Worm (Caenorhabditis elegans) whole organism, L4 larva: ENCODE data around the gene F52C6.4.

ENCODE experiments used
- D1046.2 ChIP-seq: fragments of 200-800 bp; sonication (Bioruptor generic); IDR thresholded peaks from 2 replicates; pipeline ENCODE4 v1.3.6; 2022; ENCODE audit warnings: missing genetic modification characterization, missing compliant biosample characterization
- F26F4.8 ChIP-seq: fragments of 200-800 bp; sonication (Bioruptor generic); conservative IDR thresholded peaks from 2 replicates; pipeline ENCODE4 v1.3.6; 2022; ENCODE audit warnings: missing genetic modification characterization, missing compliant biosample characterization
- ama-1 ChIP-seq: fragments of 150-350 bp; optimal IDR thresholded peaks from 2 replicates; lab custom pipeline; 2014; ENCODE audit warnings: inconsistent platforms, mixed read lengths
- ceh-82 ChIP-seq: sonication (generic microtip); optimal IDR thresholded peaks from 2 replicates; lab custom pipeline; 2017; ENCODE audit warnings: missing biosample characterization, missing genetic modification characterization
- fkh-10 ChIP-seq: fragments of 150-350 bp; optimal IDR thresholded peaks from 2 replicates; lab custom pipeline; 2014; ENCODE audit warnings: missing biosample characterization, missing genetic modification reagents, missing genetic modification characterization
- gei-8 ChIP-seq: fragments of 200-800 bp; sonication (Bioruptor generic); optimal IDR thresholded peaks from 2 replicates; lab custom pipeline; 2018; ENCODE audit warnings: mild to moderate bottlenecking, missing genetic modification characterization, missing compliant biosample characterization
- hmg-1.1 ChIP-seq: fragments of 200-800 bp; sonication (Bioruptor generic); IDR thresholded peaks from 2 replicates; pipeline ENCODE4 v1.3.6; 2022; ENCODE audit warnings: missing genetic modification reagents, missing genetic modification characterization, missing compliant biosample characterization
- lsy-2 ChIP-seq, 2 experiments: fragments of 150-350 bp in 1 of 2; sonication (generic microtip) in 1 of 2; optimal IDR thresholded peaks; 2 replicates each; lab custom pipeline; 2014 to 2017; ENCODE audit warnings: missing biosample characterization in 2 of 2, missing genetic modification characterization in 2 of 2
- nhr-76 ChIP-seq: fragments of 150-350 bp; optimal IDR thresholded peaks from 2 replicates; lab custom pipeline; 2014; ENCODE audit warnings: missing biosample characterization, missing genetic modification characterization
- tag-97 ChIP-seq: fragments of 200-800 bp; sonication (Bioruptor generic); IDR thresholded peaks from 2 replicates; pipeline ENCODE4 v1.3.6; 2022; ENCODE audit warnings: missing genetic modification characterization, missing compliant biosample characterization
- unc-39 ChIP-seq: sonication (generic microtip); optimal IDR thresholded peaks from 2 replicates; lab custom pipeline; 2017; ENCODE audit warnings: missing biosample characterization, missing genetic modification characterization
- unc-62 ChIP-seq, 3 experiments: fragments of 150-350 bp in 1 of 3; sonication (generic microtip); optimal IDR thresholded peaks in 2 of 3; peaks in 1 of 3; 1 replicate in 1 of 3; 2 replicates in 2 of 3; lab custom pipeline; 2014 to 2017; ENCODE audit warnings: missing biosample characterization in 3 of 3, missing genetic modification characterization in 3 of 3, missing genetic modification reagents in 3 of 3, missing genotype in 1 of 3
- zfp-2 ChIP-seq: sonication (generic microtip); optimal IDR thresholded peaks from 2 replicates; lab custom pipeline; 2016; ENCODE audit warnings: mild to moderate bottlenecking, missing genetic modification characterization, missing compliant biosample characterization
- ztf-11 ChIP-seq: fragments of 150-350 bp; optimal IDR thresholded peaks from 2 replicates; lab custom pipeline; 2014; ENCODE audit warnings: missing biosample characterization, missing genetic modification characterization

- no peak for TF ChIP-seq ceh-82 (tag; lab: Kevin White, UChicago)
- no peak for TF ChIP-seq F26F4.8
- no peak for TF ChIP-seq ztf-11 (tag; lab: Kevin White, UChicago)
- TF ChIP-seq nhr-76 (tag; lab: Kevin White, UChicago): no peak
- no peak for TF ChIP-seq unc-39 (tag; lab: Kevin White, UChicago)
- TF ChIP-seq unc-62 (GFP tag; optimal IDR thresholded peaks at IDR 0.05 in 1 of 2; lab: Kevin White, UChicago): no peak
- no peak for TF ChIP-seq unc-62 (tag; optimal IDR thresholded peaks at IDR 0.05; lab: Kevin White, UChicago)
- TF ChIP-seq hmg-1.1: no peak
- no peak for TF ChIP-seq D1046.2 (GFP tag; lab: Robert Waterston, UW)
- TF ChIP-seq gei-8 (GFP tag; lab: Kevin White, UChicago): no peak
- TF ChIP-seq fkh-10 (GFP tag; lab: Kevin White, UChicago): no peak
- TF ChIP-seq ama-1 (lab: Kevin White, UChicago): no peak
- no peak for TF ChIP-seq zfp-2 (tag; lab: Kevin White, UChicago)
- no peak for TF ChIP-seq tag-97 (GFP tag; lab: Robert Waterston, UW)
- TF ChIP-seq lsy-2 (tag; optimal IDR thresholded peaks at IDR 0.05; lab: Kevin White, UChicago): no peak
Measured at ce11 chrII:1905104-1905503, 17.8 kb upstream of the F52C6.4 start, which contains the start of gene math-22.
